Fruit fly (Drosophila melanogaster) whole organism, wandering third instar larva: ENCODE data around the gene Myo61F.

ENCODE experiments used
- Abd-B ChIP-seq: fragments of >200 bp; optimal IDR thresholded peaks from 2 replicates; lab custom pipeline; 2017; ENCODE audit warnings: missing biosample characterization, missing genetic modification characterization
- CG32264 ChIP-seq: fragments of 200-800 bp; sonication (Bioruptor generic); optimal IDR thresholded peaks from 2 replicates; lab custom pipeline; 2016; ENCODE audit warnings: missing biosample characterization, missing genetic modification characterization
- CG9705 ChIP-seq: fragments of 200-800 bp; sonication (Bioruptor generic); optimal IDR thresholded peaks from 2 replicates; lab custom pipeline; 2018; ENCODE audit warnings: missing biosample characterization, mild to moderate bottlenecking, missing genetic modification characterization
- CrebA ChIP-seq: fragments of 200-800 bp; sonication (Bioruptor generic); optimal IDR thresholded peaks from 2 replicates; lab custom pipeline; 2016; ENCODE audit warnings: missing biosample characterization, mild to moderate bottlenecking, missing genetic modification characterization, borderline replicate concordance
- Dfd ChIP-seq: fragments of >200 bp; optimal IDR thresholded peaks from 2 replicates; lab custom pipeline; 2017; ENCODE audit warnings: missing biosample characterization, missing genetic modification characterization
- Dif ChIP-seq: fragments of 200-275, 200-300 bp; sonication (Bioruptor generic); optimal IDR thresholded peaks from 2 replicates; lab custom pipeline; 2018; ENCODE audit warnings: missing biosample characterization, missing genetic modification characterization; ENCODE audit not compliant: partially characterized antibody
- GATAd ChIP-seq: sonication (Bioruptor generic); optimal IDR thresholded peaks from 2 replicates; lab custom pipeline; 2016; ENCODE audit warnings: missing biosample characterization, missing genetic modification characterization
- HLH106 ChIP-seq: fragments of 200-800 bp; optimal IDR thresholded peaks from 3 replicates; lab custom pipeline; 2019; ENCODE audit warnings: missing biosample characterization, mild to moderate bottlenecking, missing genetic modification characterization, moderate library complexity
- Hnf4 ChIP-seq: fragments of 200-800 bp; sonication (Bioruptor generic); optimal IDR thresholded peaks from 2 replicates; lab custom pipeline; 2016; ENCODE audit warnings: missing biosample characterization, mild to moderate bottlenecking, missing genetic modification characterization
- Hr78 ChIP-seq: fragments of >200 bp; optimal IDR thresholded peaks from 2 replicates; lab custom pipeline; 2017; ENCODE audit warnings: missing biosample characterization, missing genetic modification characterization
- Hr83 ChIP-seq: fragments of 200-300 bp; sonication (Bioruptor generic); optimal IDR thresholded peaks from 2 replicates; lab custom pipeline; 2016; ENCODE audit warnings: missing biosample characterization, mild to moderate bottlenecking, missing genetic modification characterization, moderate library complexity; ENCODE audit not compliant: poor library complexity, severe bottlenecking
- Jra ChIP-seq: sonication (Bioruptor generic); optimal IDR thresholded peaks from 2 replicates; lab custom pipeline; 2016; ENCODE audit warnings: missing biosample characterization, missing genetic modification characterization
- Mio ChIP-seq: sonication (Bioruptor generic); optimal IDR thresholded peaks from 2 replicates; lab custom pipeline; 2016; ENCODE audit warnings: missing biosample characterization, missing genetic modification characterization
- Myc ChIP-seq: fragments of >200 bp; optimal IDR thresholded peaks from 2 replicates; lab custom pipeline; 2017
- N ChIP-seq: fragments of >200 bp; optimal IDR thresholded peaks from 2 replicates; lab custom pipeline; 2018; ENCODE audit warnings: missing biosample characterization, missing external identifiers, missing genetic modification characterization
- OdsH ChIP-seq: fragments of 200-800 bp; sonication (Bioruptor generic); optimal IDR thresholded peaks from 2 replicates; lab custom pipeline; 2016; ENCODE audit warnings: missing biosample characterization, mild to moderate bottlenecking, missing genetic modification characterization
- Rel ChIP-seq, 2 experiments: fragments of 200-800 bp; sonication (Bioruptor generic) in 1 of 2; optimal IDR thresholded peaks; 2 replicates in 1 of 2; 3 replicates in 1 of 2; lab custom pipeline; 2016 to 2019; ENCODE audit warnings: mild to moderate bottlenecking in 2 of 2, missing biosample characterization in 2 of 2, missing genetic modification characterization in 2 of 2, moderate library complexity in 1 of 2
- Sp1 ChIP-seq: fragments of 200-800 bp; sonication (Bioruptor generic); optimal IDR thresholded peaks from 3 replicates; lab custom pipeline; 2019; ENCODE audit warnings: missing biosample characterization, mild to moderate bottlenecking, missing genetic modification characterization, moderate library complexity
- Vsx2 ChIP-seq: fragments of 200-300, 225-300 bp; sonication (Bioruptor generic); optimal IDR thresholded peaks from 2 replicates; lab custom pipeline; 2018; ENCODE audit warnings: missing biosample characterization, missing genetic modification characterization; ENCODE audit not compliant: partially characterized antibody
- br ChIP-seq: fragments of 200-800 bp; sonication (Bioruptor generic); optimal IDR thresholded peaks from 2 replicates; lab custom pipeline; 2016; ENCODE audit warnings: missing biosample characterization, missing genetic modification characterization
- brk ChIP-seq: fragments of 200-800 bp; sonication (Bioruptor generic); optimal IDR thresholded peaks from 2 replicates; lab custom pipeline; 2016; ENCODE audit warnings: missing biosample characterization, mild to moderate bottlenecking, missing genetic modification characterization
- dl ChIP-seq, 2 experiments: fragments of 175-275, 200-275 bp in 1 of 2; fragments of 200-275 bp in 1 of 2; sonication (Bioruptor generic); optimal IDR thresholded peaks; lab custom pipeline; 2018; ENCODE audit warnings: mild to moderate bottlenecking in 2 of 2, missing biosample characterization in 2 of 2, missing genetic modification characterization in 2 of 2, moderate library complexity in 2 of 2; ENCODE audit not compliant: partially characterized antibody in 2 of 2, insufficient read depth in 1 of 2
- dmrt93B ChIP-seq: fragments of 200-800 bp; sonication (Bioruptor generic); optimal IDR thresholded peaks from 2 replicates; lab custom pipeline; 2018; ENCODE audit warnings: missing biosample characterization, mild to moderate bottlenecking, missing genetic modification characterization
- dsf ChIP-seq: sonication (Bioruptor generic); optimal IDR thresholded peaks from 2 replicates; lab custom pipeline; 2016; ENCODE audit warnings: missing biosample characterization, missing genetic modification characterization, borderline replicate concordance
- ey ChIP-seq: fragments of 200-800 bp; sonication (Bioruptor generic); optimal IDR thresholded peaks from 2 replicates; lab custom pipeline; 2016; ENCODE audit warnings: missing biosample characterization, missing genetic modification characterization
- foxo ChIP-seq, 2 experiments: fragments of 200-800 bp; sonication (Bioruptor generic); optimal IDR thresholded peaks; 2 replicates in 1 of 2; 3 replicates in 1 of 2; lab custom pipeline; 2016 to 2017; ENCODE audit warnings: missing biosample characterization in 2 of 2, missing genetic modification characterization in 2 of 2
- fru ChIP-seq: fragments of 200-800 bp; sonication (Bioruptor generic); optimal IDR thresholded peaks from 3 replicates; lab custom pipeline; 2016; ENCODE audit warnings: missing biosample characterization, mild to moderate bottlenecking, missing genetic modification characterization
- h ChIP-seq: fragments of 200-800 bp; sonication (Bioruptor generic); optimal IDR thresholded peaks from 3 replicates; lab custom pipeline; 2016; ENCODE audit warnings: missing biosample characterization, mild to moderate bottlenecking, missing genetic modification characterization
- jim ChIP-seq: fragments of 175-275, 200-325 bp; sonication (Bioruptor generic); optimal IDR thresholded peaks from 2 replicates; lab custom pipeline; 2016; ENCODE audit warnings: missing biosample characterization, mild to moderate bottlenecking, missing genetic modification characterization
- lola ChIP-seq: fragments of >200 bp; optimal IDR thresholded peaks from 2 replicates; lab custom pipeline; 2017; ENCODE audit warnings: missing biosample characterization, missing genetic modification characterization
- pan ChIP-seq: fragments of >200 bp; optimal IDR thresholded peaks from 2 replicates; lab custom pipeline; 2017
- psq ChIP-seq: fragments of 200-800 bp; sonication (Bioruptor generic); optimal IDR thresholded peaks from 3 replicates; lab custom pipeline; 2017; ENCODE audit warnings: missing biosample characterization, mild to moderate bottlenecking, missing genetic modification characterization, moderate library complexity
- rgr ChIP-seq: fragments of 200-800 bp; sonication (Bioruptor generic); optimal IDR thresholded peaks from 3 replicates; lab custom pipeline; 2016; ENCODE audit warnings: missing biosample characterization, mild to moderate bottlenecking, missing genetic modification characterization
- sage ChIP-seq: fragments of 200-800 bp; sonication (Bioruptor generic); optimal IDR thresholded peaks from 2 replicates; lab custom pipeline; 2016; ENCODE audit warnings: missing biosample characterization, mild to moderate bottlenecking, missing genetic modification characterization
- sv ChIP-seq: fragments of 200-800 bp; sonication (Bioruptor generic); optimal IDR thresholded peaks from 3 replicates; lab custom pipeline; 2016; ENCODE audit warnings: missing biosample characterization, missing genetic modification characterization
- tai ChIP-seq: sonication (Bioruptor generic); optimal IDR thresholded peaks from 2 replicates; lab custom pipeline; 2016; ENCODE audit warnings: missing biosample characterization, missing genetic modification characterization
- usp ChIP-seq: fragments of >200 bp; optimal IDR thresholded peaks from 2 replicates; lab custom pipeline; 2017; ENCODE audit warnings: missing biosample characterization, missing genetic modification characterization
- woc ChIP-seq: sonication (Bioruptor generic); optimal IDR thresholded peaks from 2 replicates; lab custom pipeline; 2016; ENCODE audit warnings: missing biosample characterization, mild to moderate bottlenecking, missing genetic modification characterization

Gene Myo61F

DNA sequence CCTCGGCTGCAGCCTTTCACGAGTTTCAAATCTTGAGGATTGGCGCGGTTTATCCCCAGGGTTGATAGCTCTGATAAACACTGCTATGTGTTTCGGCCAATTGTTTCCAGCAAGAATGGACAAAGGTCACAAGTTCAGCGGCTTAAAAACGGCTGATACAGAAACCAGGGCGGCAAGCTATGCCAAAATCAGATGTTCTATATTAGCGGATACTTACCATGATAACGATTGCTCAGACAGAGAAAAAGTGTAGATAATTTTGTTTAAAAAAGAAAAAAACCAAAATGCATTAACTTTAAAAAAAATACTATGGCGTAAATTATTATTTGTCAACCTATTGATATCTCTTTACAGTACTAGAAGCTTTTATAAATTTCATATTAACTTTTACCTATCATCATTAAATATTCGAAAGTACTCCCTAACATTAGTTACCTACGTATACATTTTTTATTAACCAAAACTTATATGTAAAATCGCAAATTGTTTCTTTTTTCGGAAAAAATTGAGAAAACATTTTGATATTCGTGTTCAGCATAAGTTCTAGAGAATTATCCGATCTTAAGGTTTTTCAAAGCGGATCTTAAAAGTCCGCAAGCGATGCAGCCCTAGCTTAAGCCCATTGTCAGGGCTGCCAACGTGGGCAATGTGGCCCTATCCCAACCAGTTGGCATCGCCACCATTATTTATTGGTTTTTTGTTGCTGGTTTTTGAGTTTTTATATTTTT lies 5.1 kb upstream of the Myo61F start, which contains the start of the genes sturkopf and Herc4:
sturkopf (minus strand) TSS at position 339 of the 728 bp plus-strand sequence.
Herc4 (plus strand) TSS at position 658 of the 728 bp plus-strand sequence.
- no peak for TF ChIP-seq dl (GFP tag; optimal IDR thresholded peaks at IDR 0.05; lab: Kevin White, UChicago; ENCODE audit: insufficient read depth in 1 of 2, partially characterized antibody in 2 of 2)
- peak; percentile 91 for TF ChIP-seq h (GFP tag; lab: Kevin White, UChicago)
- TF ChIP-seq pan (lab: Kevin White, UChicago) = no peak
- peak; percentile 61 for TF ChIP-seq CG9705 (GFP tag; lab: Kevin White, UChicago)
- no peak for TF ChIP-seq CG32264 (GFP tag; lab: Kevin White, UChicago)
- TF ChIP-seq Rel (GFP tag; optimal IDR thresholded peaks at IDR 0.05; lab: Kevin White, UChicago) = no peak
- TF ChIP-seq Rel (tag; optimal IDR thresholded peaks at IDR 0.05; lab: Kevin White, UChicago) = peak; percentile 13
- no peak for TF ChIP-seq Hnf4
- TF ChIP-seq sv = peak; percentile 82
- TF ChIP-seq jim (GFP tag; lab: Kevin White, UChicago) = no peak
- peak; percentile 76 for TF ChIP-seq ey (GFP tag; lab: Kevin White, UChicago)
- TF ChIP-seq br (GFP tag; lab: Kevin White, UChicago) = no peak
- TF ChIP-seq foxo (GFP tag; optimal IDR thresholded peaks at IDR 0.05; lab: Kevin White, UChicago) = peak in 1 of 2 experiments; percentile 92
- no peak for TF ChIP-seq dmrt93B (GFP tag; lab: Kevin White, UChicago)
- no peak for TF ChIP-seq sage (GFP tag; lab: Kevin White, UChicago)
- TF ChIP-seq psq = peak; percentile 66
- TF ChIP-seq rgr (GFP tag; lab: Kevin White, UChicago) = peak; percentile 78
- no peak for TF ChIP-seq dsf
- no peak for TF ChIP-seq Dfd (GFP tag; lab: Kevin White, UChicago)
- peak; percentile 23 for TF ChIP-seq Hr83 (GFP tag; lab: Kevin White, UChicago)
- no peak for TF ChIP-seq brk (GFP tag; lab: Kevin White, UChicago)
- peak; percentile 84 for TF ChIP-seq fru (GFP tag; lab: Kevin White, UChicago)
- peak; percentile 85 for TF ChIP-seq HLH106 (tag; lab: Kevin White, UChicago)
- no peak for TF ChIP-seq CrebA (GFP tag; lab: Kevin White, UChicago)
- TF ChIP-seq Sp1 (GFP tag; lab: Kevin White, UChicago) = peak; percentile 85
- TF ChIP-seq OdsH (GFP tag; lab: Kevin White, UChicago) = peak; percentile 68
- no peak for TF ChIP-seq Vsx2 (GFP tag; lab: Kevin White, UChicago)
- TF ChIP-seq Hr78 (GFP tag; lab: Kevin White, UChicago) = peak; percentile 45
- no peak for TF ChIP-seq N (GFP tag; lab: Kevin White, UChicago)
- no peak for TF ChIP-seq usp (GFP tag; lab: Kevin White, UChicago)
- no peak for TF ChIP-seq GATAd
- TF ChIP-seq Dif (GFP tag; lab: Kevin White, UChicago) = no peak
- TF ChIP-seq Jra (GFP tag; lab: Kevin White, UChicago) = no peak
- no peak for TF ChIP-seq Abd-B (GFP tag; lab: Kevin White, UChicago)
- no peak for TF ChIP-seq Mio (GFP tag; lab: Kevin White, UChicago)
- TF ChIP-seq Myc = no peak
- TF ChIP-seq tai (GFP tag; lab: Kevin White, UChicago) = no peak
- TF ChIP-seq lola = no peak
- peak; percentile 88 for TF ChIP-seq woc (GFP tag; lab: Kevin White, UChicago)

- TF ChIP-seq Myc (no peak), Jra (GFP tag; lab: Kevin White, UChicago) (peak; percentile 94), tai (GFP tag; lab: Kevin White, UChicago) (no peak), sage (GFP tag; lab: Kevin White, UChicago) (no peak), fru (GFP tag; lab: Kevin White, UChicago) (peak; percentile 98), Abd-B (GFP tag; lab: Kevin White, UChicago) (no peak), GATAd (peak; percentile 76), Vsx2 (GFP tag; lab: Kevin White, UChicago) (no peak), brk (GFP tag; lab: Kevin White, UChicago) (no peak), CG9705 (GFP tag; lab: Kevin White, UChicago) (peak; percentile 86), Rel (GFP tag; optimal IDR thresholded peaks at IDR 0.05; lab: Kevin White, UChicago) (peak; percentile 95), Rel (tag; optimal IDR thresholded peaks at IDR 0.05; lab: Kevin White, UChicago) (peak; percentile 79), rgr (GFP tag; lab: Kevin White, UChicago) (peak; percentile 97), Hnf4 (peak; percentile 97), dl (GFP tag; optimal IDR thresholded peaks at IDR 0.05; lab: Kevin White, UChicago; ENCODE audit: insufficient read depth in 1 of 2, partially characterized antibody in 2 of 2) (no peak), lola (no peak), br (GFP tag; lab: Kevin White, UChicago) (peak; percentile 98), HLH106 (tag; lab: Kevin White, UChicago) (peak; percentile 96), dmrt93B (GFP tag; lab: Kevin White, UChicago) (peak; percentile 92), Sp1 (GFP tag; lab: Kevin White, UChicago) (peak; percentile 97), ey (GFP tag; lab: Kevin White, UChicago) (peak; percentile 98), N (GFP tag; lab: Kevin White, UChicago) (no peak), Hr78 (GFP tag; lab: Kevin White, UChicago) (no peak), sv (peak; percentile 49), usp (GFP tag; lab: Kevin White, UChicago) (no peak), Dfd (GFP tag; lab: Kevin White, UChicago) (no peak), dsf (peak; percentile 88), CG32264 (GFP tag; lab: Kevin White, UChicago) (peak; percentile 94), Mio (GFP tag; lab: Kevin White, UChicago) (peak; percentile 77), CrebA (GFP tag; lab: Kevin White, UChicago) (no peak), Hr83 (GFP tag; lab: Kevin White, UChicago) (peak; percentile 83), Dif (GFP tag; lab: Kevin White, UChicago) (peak; percentile 38), foxo (GFP tag; optimal IDR thresholded peaks at IDR 0.05; lab: Kevin White, UChicago) (peak; percentile 93 to 98), pan (lab: Kevin White, UChicago) (no peak), jim (GFP tag; lab: Kevin White, UChicago) (no peak), h (GFP tag; lab: Kevin White, UChicago) (peak; percentile 98)
Observed at dm6 chr3L:1319097-1319725, 931 bp downstream of the Myo61F start.
